Worm (Caenorhabditis elegans) whole organism, early embryonic: ENCODE measurements around the gene T15H9.4.

Experiments used
- B0310.2 ChIP-seq: sonication (generic microtip); optimal IDR thresholded peaks from 2 replicates; lab custom pipeline; 2016; ENCODE audit warnings: mild to moderate bottlenecking, missing genetic modification characterization, missing compliant biosample characterization
- F13C5.2 ChIP-seq: sonication (generic microtip); optimal IDR thresholded peaks from 2 replicates; lab custom pipeline; 2017; ENCODE audit warnings: mild to moderate bottlenecking, missing genetic modification characterization, inconsistent platforms, missing compliant biosample characterization
- aly-1 ChIP-seq: sonication (generic microtip); optimal IDR thresholded peaks from 2 replicates; lab custom pipeline; 2016; ENCODE audit warnings: missing genetic modification characterization, missing compliant biosample characterization
- ama-1 ChIP-seq: fragments of 150-350 bp; optimal IDR thresholded peaks from 2 replicates; lab custom pipeline; 2014
- ceh-13 ChIP-seq: fragments of 200-800 bp; sonication (Bioruptor generic); optimal IDR thresholded peaks from 2 replicates; lab custom pipeline; 2018; ENCODE audit warnings: mild to moderate bottlenecking, missing genetic modification characterization, missing compliant biosample characterization
- ceh-36 ChIP-seq: sonication (generic microtip); optimal IDR thresholded peaks from 2 replicates; lab custom pipeline; 2016; ENCODE audit warnings: missing genetic modification characterization, inconsistent platforms, missing compliant biosample characterization
- ets-7 ChIP-seq: sonication (generic microtip); optimal IDR thresholded peaks from 2 replicates; lab custom pipeline; 2016; ENCODE audit warnings: missing genotype, missing genetic modification characterization, missing compliant biosample characterization
- flt-1 ChIP-seq: fragments of 200-800 bp; sonication (Bioruptor generic); IDR thresholded peaks from 2 replicates; pipeline ENCODE4 v1.3.6; 2022; ENCODE audit warnings: missing genetic modification characterization, missing compliant biosample characterization
- hmbx-1 ChIP-seq: sonication (generic microtip); optimal IDR thresholded peaks from 2 replicates; lab custom pipeline; 2016; ENCODE audit warnings: mild to moderate bottlenecking, missing genetic modification characterization, missing compliant biosample characterization
- hmg-4 ChIP-seq: fragments of 200-800 bp; sonication (Bioruptor generic); optimal IDR thresholded peaks from 2 replicates; lab custom pipeline; 2018; ENCODE audit warnings: mild to moderate bottlenecking, missing genetic modification characterization, missing compliant biosample characterization
- hnd-1 ChIP-seq: sonication (generic microtip); optimal IDR thresholded peaks from 2 replicates; lab custom pipeline; 2016; ENCODE audit warnings: missing genetic modification characterization, missing compliant biosample characterization
- pes-1 ChIP-seq: fragments of 200-800 bp; sonication (Bioruptor generic); IDR thresholded peaks from 2 replicates; pipeline ENCODE4 v1.3.6; 2022; ENCODE audit warnings: missing genetic modification reagents, missing genetic modification characterization, missing compliant biosample characterization
- scrt-1 ChIP-seq: fragments of 200-800 bp; sonication (Bioruptor generic); IDR thresholded peaks from 2 replicates; pipeline ENCODE4 v1.3.6; 2022; ENCODE audit warnings: missing genetic modification characterization, missing compliant biosample characterization
- sea-1 ChIP-seq: fragments of 200-800 bp; sonication (Bioruptor generic); conservative IDR thresholded peaks from 2 replicates; pipeline ENCODE4 v1.3.6; 2022; ENCODE audit warnings: missing genetic modification characterization, missing compliant biosample characterization
- tbx-11 ChIP-seq: fragments of 200-800 bp; sonication (Bioruptor generic); IDR thresholded peaks from 2 replicates; pipeline ENCODE4 v1.3.6; 2022; ENCODE audit warnings: missing genetic modification characterization, missing compliant biosample characterization
- tbx-37 ChIP-seq: fragments of 200-800 bp; sonication (Bioruptor generic); conservative IDR thresholded peaks from 2 replicates; pipeline ENCODE4 v1.3.6; 2022; ENCODE audit warnings: missing genetic modification reagents, missing genetic modification characterization, missing compliant biosample characterization
- tra-4 ChIP-seq: sonication (generic microtip); optimal IDR thresholded peaks from 2 replicates; lab custom pipeline; 2017; ENCODE audit warnings: missing genetic modification characterization, missing compliant biosample characterization

Gene T15H9.4

DNA sequence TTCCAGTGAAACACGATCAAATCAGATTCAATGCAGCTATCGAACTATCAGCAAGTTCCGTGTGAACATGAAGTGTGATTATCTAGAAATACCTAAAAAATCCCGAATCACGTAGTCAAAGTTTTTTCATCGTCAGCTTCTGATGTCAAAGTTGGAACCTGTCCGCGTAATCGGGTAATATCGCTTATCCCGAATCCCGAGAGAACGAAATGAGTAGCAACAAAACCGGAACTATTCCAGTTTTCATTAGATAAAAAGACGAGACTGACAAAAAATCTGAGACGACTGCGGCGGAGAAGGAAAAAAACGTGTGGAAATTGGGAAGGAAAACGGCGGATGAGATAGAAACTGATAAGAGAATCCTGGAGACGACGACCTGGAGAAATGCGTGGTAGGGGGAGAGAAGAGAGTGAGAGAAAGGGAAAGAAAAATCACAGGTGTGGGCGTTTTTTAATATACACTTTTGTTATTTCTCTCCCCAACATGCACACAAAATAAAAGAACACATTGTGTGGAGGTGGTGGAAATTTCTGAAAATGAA lies 8.4 kb downstream of the T15H9.4 start:
- TF ChIP-seq tra-4 (tag; lab: Kevin White, UChicago) (no peak), scrt-1 (no peak), hmg-4 (peak; percentile 11)

ce11 chrII:9620616-9621015 lies 8.9 kb downstream of the T15H9.4 start:
- TF ChIP-seq pes-1, result no peak
- no peak for TF ChIP-seq scrt-1
- TF ChIP-seq tbx-11, result no peak
- TF ChIP-seq tra-4 (tag; lab: Kevin White, UChicago), result no peak
- no peak for TF ChIP-seq ceh-36 (tag; lab: Kevin White, UChicago)
- TF ChIP-seq tbx-37 (GFP tag; lab: Robert Waterston, UW), result no peak
- TF ChIP-seq hmbx-1 (tag; lab: Kevin White, UChicago), result no peak
- TF ChIP-seq aly-1 (tag; lab: Kevin White, UChicago), result no peak
- no peak for TF ChIP-seq sea-1 (GFP tag; lab: Robert Waterston, UW)
- no peak for TF ChIP-seq ets-7
- TF ChIP-seq ceh-13 (GFP tag; lab: Kevin White, UChicago), result no peak
- no peak for TF ChIP-seq hnd-1 (tag; lab: Kevin White, UChicago)

ce11 chrII:9621121-9621520 lies 9.4 kb downstream of the T15H9.4 start:
- TF ChIP-seq B0310.2 (no peak), ets-7 (no peak), ama-1 (lab: Kevin White, UChicago) (no peak)

DNA sequence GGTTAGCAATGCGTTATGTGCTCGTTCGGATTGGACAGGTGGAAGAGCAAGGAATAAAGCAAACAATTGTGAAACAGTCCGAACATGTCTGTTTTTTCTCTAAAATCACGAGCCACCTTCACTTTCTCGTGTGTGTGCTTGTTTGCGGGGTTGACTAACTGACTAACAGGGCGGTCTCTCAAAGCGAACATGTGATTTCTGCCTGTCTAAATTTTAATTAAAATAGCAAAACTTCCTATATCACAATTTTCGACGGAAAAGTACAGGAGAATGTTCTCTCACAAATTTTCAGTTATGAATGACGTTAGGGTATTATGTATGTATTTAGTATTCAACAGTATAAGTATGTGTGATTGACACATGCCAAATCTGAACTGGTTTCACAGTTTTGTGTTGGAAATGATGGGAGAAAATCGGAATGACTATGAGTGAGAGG lies 10.3 kb downstream of the T15H9.4 start:
- TF ChIP-seq tra-4 (tag; lab: Kevin White, UChicago) (no peak), pes-1 (no peak), ama-1 (lab: Kevin White, UChicago) (no peak), flt-1 (GFP tag; lab: Robert Waterston, UW) (no peak), ets-7 (no peak), scrt-1 (no peak), ceh-36 (tag; lab: Kevin White, UChicago) (no peak), tbx-37 (GFP tag; lab: Robert Waterston, UW) (no peak), hmbx-1 (tag; lab: Kevin White, UChicago) (no peak)

DNA sequence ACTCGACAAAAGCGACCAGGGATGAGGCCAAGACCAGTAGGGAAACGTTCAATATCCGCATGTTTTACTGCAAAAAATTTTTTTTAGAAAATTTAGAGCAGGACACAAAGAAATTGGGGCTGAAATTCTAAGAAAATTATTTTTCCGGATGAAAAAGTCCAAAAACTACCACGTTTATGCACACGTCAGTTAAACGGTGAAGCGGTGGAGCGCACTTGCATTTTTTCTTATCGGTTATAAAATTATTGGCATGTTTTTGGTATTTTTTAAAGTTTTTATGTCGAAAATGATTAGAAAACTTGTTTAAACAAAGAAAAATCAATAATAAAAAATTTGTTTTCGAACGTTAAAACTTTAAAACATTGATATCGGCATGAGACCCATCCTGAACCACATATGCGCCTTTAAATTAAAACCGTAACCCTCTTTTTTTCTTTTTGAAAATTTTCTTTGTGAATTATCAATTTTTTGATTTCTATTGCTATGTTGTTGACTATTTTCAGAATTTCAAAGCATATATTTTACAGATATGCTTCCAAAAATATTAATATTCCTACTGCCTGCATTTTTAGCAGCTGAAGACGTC lies 12.5 kb downstream of the T15H9.4 start, which contains the start of the genes dnj-20 and ZK1307.8:
Gene dnj-20 (minus strand): TSS at position 67 of the 586 bp plus-strand sequence.
Gene ZK1307.8 (plus strand): TSS at position 504 of the 586 bp plus-strand sequence.
- TF ChIP-seq F13C5.2 (tag; lab: Kevin White, UChicago), result no peak

DNA sequence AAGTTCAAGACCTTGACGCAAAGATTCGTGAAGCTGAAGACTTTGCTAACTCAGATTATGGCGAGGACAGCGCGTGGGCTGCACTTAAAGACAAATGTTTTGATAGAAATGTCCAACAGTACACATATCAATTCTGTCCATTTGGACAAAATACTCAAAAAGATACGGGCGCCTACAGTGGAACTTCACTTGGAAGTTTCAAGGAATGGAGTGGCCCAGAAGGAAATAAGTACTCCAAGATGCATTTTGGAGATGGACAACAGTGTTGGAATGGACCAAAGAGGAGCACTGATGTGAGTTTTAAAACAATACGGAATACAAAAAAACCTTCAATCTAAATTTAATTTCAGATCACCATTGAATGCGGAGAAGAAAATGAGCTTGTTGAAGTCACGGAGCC lies 14.3 kb downstream of the T15H9.4 start:
- no peak for TF ChIP-seq F13C5.2 (tag; lab: Kevin White, UChicago)
- TF ChIP-seq scrt-1, result no peak
- TF ChIP-seq hmbx-1 (tag; lab: Kevin White, UChicago), result no peak
- no peak for TF ChIP-seq ceh-36 (tag; lab: Kevin White, UChicago)
- TF ChIP-seq hnd-1 (tag; lab: Kevin White, UChicago), result no peak
- TF ChIP-seq aly-1 (tag; lab: Kevin White, UChicago), result no peak
- TF ChIP-seq tra-4 (tag; lab: Kevin White, UChicago), result no peak
- no peak for TF ChIP-seq pes-1

- TF ChIP-seq hmbx-1 (tag; lab: Kevin White, UChicago) (no peak), tbx-11 (no peak), hnd-1 (tag; lab: Kevin White, UChicago) (no peak), ceh-36 (tag; lab: Kevin White, UChicago) (no peak), ama-1 (lab: Kevin White, UChicago) (no peak), tra-4 (tag; lab: Kevin White, UChicago) (no peak), F13C5.2 (tag; lab: Kevin White, UChicago) (no peak), aly-1 (tag; lab: Kevin White, UChicago) (no peak), scrt-1 (no peak), B0310.2 (no peak), tbx-37 (GFP tag; lab: Robert Waterston, UW) (no peak), ets-7 (no peak), sea-1 (GFP tag; lab: Robert Waterston, UW) (no peak)
These were observed 24.6 kb downstream of the T15H9.4 start, which contains the start of gene ZK1307.7 for ce11 chrII:9636300-9636699. TSS of gene ZK1307.7 (plus strand) at chrII:9636600.

DNA sequence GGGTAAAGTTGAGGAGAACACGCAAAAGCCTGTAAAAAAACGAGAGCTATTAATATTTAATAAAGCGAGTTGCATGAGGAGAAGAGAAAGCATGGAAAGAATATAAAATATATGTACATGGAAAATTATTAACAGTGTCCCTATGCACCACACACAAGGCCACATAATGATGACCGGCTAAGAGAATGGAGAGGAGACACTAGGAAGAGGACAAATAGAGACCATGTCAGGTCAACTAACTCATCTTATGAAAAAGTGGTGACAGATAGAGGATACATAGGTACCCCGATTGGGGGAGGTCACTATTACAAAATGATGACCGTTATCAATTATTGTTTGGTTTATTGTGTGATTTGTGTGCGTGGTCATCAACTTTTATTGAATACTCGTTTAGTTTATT lies 32.8 kb downstream of the T15H9.4 start, which contains the start of gene fzr-1:
Gene fzr-1 (minus strand): TSS at position 29 of the 400 bp plus-strand sequence.
- TF ChIP-seq hmbx-1 (tag; lab: Kevin White, UChicago) (no peak), B0310.2 (no peak), ceh-13 (GFP tag; lab: Kevin White, UChicago) (no peak), hmg-4 (no peak), ets-7 (no peak), F13C5.2 (tag; lab: Kevin White, UChicago) (no peak), tra-4 (tag; lab: Kevin White, UChicago) (no peak), pes-1 (no peak), scrt-1 (no peak), tbx-37 (GFP tag; lab: Robert Waterston, UW) (0 out of 2 replicates have a peak, but pooled peaks have one; percentile 10), ceh-36 (tag; lab: Kevin White, UChicago) (no peak), sea-1 (GFP tag; lab: Robert Waterston, UW) (no peak), tbx-11 (no peak), aly-1 (tag; lab: Kevin White, UChicago) (no peak), hnd-1 (tag; lab: Kevin White, UChicago) (no peak), flt-1 (GFP tag; lab: Robert Waterston, UW) (0 out of 2 replicates have a peak, but pooled peaks have one; percentile 16)
